Fruit fly (Drosophila melanogaster) Kc167 (cell line): Measurements from ENCODE around the gene Mks1.

ENCODE experiments used
- Sin3A ChIP-seq: fragments of >200 bp; optimal IDR thresholded peaks from 2 replicates; lab custom pipeline; 2018; ENCODE audit warnings: missing external identifiers
- h ChIP-seq: fragments of >200 bp; optimal IDR thresholded peaks from 3 replicates; lab custom pipeline; 2018; ENCODE audit warnings: missing external identifiers

DNA sequence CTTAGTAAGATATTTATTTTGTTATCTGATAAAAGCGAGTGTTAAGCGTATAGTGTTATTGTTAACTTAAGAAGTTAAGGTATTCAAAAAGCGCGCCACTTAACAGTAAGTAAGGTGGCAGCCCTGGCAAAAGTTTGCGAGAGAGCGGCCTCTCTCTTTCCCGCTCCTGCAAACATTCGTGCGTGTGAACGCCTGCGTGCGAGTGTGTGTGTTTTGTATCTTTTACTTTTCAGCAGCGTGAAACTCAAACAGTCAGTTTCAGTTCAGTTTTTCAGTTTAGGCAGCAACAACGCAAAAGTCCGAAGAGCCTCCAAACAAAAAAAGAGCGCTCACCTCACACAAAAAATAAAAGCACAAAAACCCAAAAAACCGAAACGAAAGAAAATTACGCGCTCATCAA, 25.0 kb downstream of the Mks1 start:
- TF ChIP-seq h (no peak), Sin3A (no peak)
